Worm (Caenorhabditis elegans) whole organism, L4 larva: Measurements from ENCODE around the gene haf-1.

ENCODE experiments used
- F10B5.3 ChIP-seq: sonication (generic microtip); optimal IDR thresholded peaks from 2 replicates; lab custom pipeline; 2016; ENCODE audit warnings: mild to moderate bottlenecking, missing genetic modification characterization, missing compliant biosample characterization
- F26F4.8 ChIP-seq: fragments of 200-800 bp; sonication (Bioruptor generic); conservative IDR thresholded peaks from 2 replicates; pipeline ENCODE4 v1.3.6; 2022; ENCODE audit warnings: missing genetic modification characterization, missing compliant biosample characterization
- F37D6.2 ChIP-seq: sonication (generic microtip); optimal IDR thresholded peaks from 2 replicates; lab custom pipeline; 2016; ENCODE audit warnings: mild to moderate bottlenecking, missing genetic modification characterization, missing compliant biosample characterization
- F49E8.2 ChIP-seq: sonication (generic microtip); optimal IDR thresholded peaks from 2 replicates; lab custom pipeline; 2016; ENCODE audit warnings: missing compliant biosample characterization, mild to moderate bottlenecking, missing genetic modification characterization, borderline replicate concordance
- R02D3.7 ChIP-seq: fragments of 150-350 bp; sonication (generic microtip); optimal IDR thresholded peaks from 3 replicates; lab custom pipeline; 2014; ENCODE audit warnings: missing biosample characterization, missing genetic modification characterization
- T20F7.1 ChIP-seq: fragments of 200-800 bp; sonication (Bioruptor generic); optimal IDR thresholded peaks from 2 replicates; lab custom pipeline; 2018; ENCODE audit warnings: mild to moderate bottlenecking, missing genetic modification characterization, missing compliant biosample characterization
- Y105C5A.15 ChIP-seq: fragments of 200-800 bp; sonication (Bioruptor generic); IDR thresholded peaks from 2 replicates; pipeline ENCODE4 v1.3.6; 2022; ENCODE audit warnings: missing genetic modification characterization, missing compliant biosample characterization
- Y48G9A.11 ChIP-seq: fragments of 200-800 bp; sonication (Bioruptor generic); IDR thresholded peaks from 2 replicates; pipeline ENCODE4 v1.3.6; 2022; ENCODE audit warnings: missing genetic modification reagents, missing genetic modification characterization, missing compliant biosample characterization
- Y5F2A.4 ChIP-seq: fragments of 200-800 bp; sonication (Bioruptor generic); optimal IDR thresholded peaks from 2 replicates; lab custom pipeline; 2018; ENCODE audit warnings: mild to moderate bottlenecking, missing genetic modification characterization, missing compliant biosample characterization
- Y75B8A.6 ChIP-seq: fragments of 200-800 bp; sonication (Bioruptor generic); IDR thresholded peaks from 2 replicates; pipeline ENCODE4 v1.3.6; 2022; ENCODE audit warnings: missing genetic modification reagents, missing genetic modification characterization, missing compliant biosample characterization
- ama-1 ChIP-seq: fragments of 150-350 bp; optimal IDR thresholded peaks from 2 replicates; lab custom pipeline; 2014; ENCODE audit warnings: inconsistent platforms, mixed read lengths
- arid-1 ChIP-seq: fragments of 200-800 bp; sonication (Bioruptor generic); conservative IDR thresholded peaks from 2 replicates; pipeline ENCODE4 v1.3.6; 2022; ENCODE audit warnings: missing genetic modification reagents, missing genetic modification characterization, missing compliant biosample characterization
- ceh-62 ChIP-seq: sonication (generic microtip); optimal IDR thresholded peaks from 2 replicates; lab custom pipeline; 2017; ENCODE audit warnings: missing biosample characterization, missing genetic modification characterization
- daf-16 ChIP-seq, 3 experiments: sonication (generic microtip); optimal IDR thresholded peaks; 2 replicates each; lab custom pipeline; 2016 to 2017; ENCODE audit warnings: missing genetic modification characterization in 3 of 3, missing genetic modification reagents in 3 of 3, mild to moderate bottlenecking in 2 of 3, missing compliant biosample characterization in 2 of 3, missing biosample characterization in 1 of 3, moderate library complexity in 1 of 3
- dmd-6 ChIP-seq: fragments of 200-800 bp; sonication (Bioruptor generic); IDR thresholded peaks from 2 replicates; pipeline ENCODE4 v1.3.6; 2022; ENCODE audit warnings: missing genetic modification reagents, missing genetic modification characterization, missing compliant biosample characterization
- dmd-8 ChIP-seq: fragments of 200-800 bp; sonication (Bioruptor generic); IDR thresholded peaks from 2 replicates; pipeline ENCODE4 v1.3.6; 2022; ENCODE audit warnings: missing genetic modification characterization, missing compliant biosample characterization
- egl-43 ChIP-seq: fragments of 200-800 bp; sonication (Bioruptor generic); IDR thresholded peaks from 2 replicates; pipeline ENCODE4 v1.3.6; 2022; ENCODE audit warnings: missing genetic modification reagents, missing genetic modification characterization, missing compliant biosample characterization
- fos-1 ChIP-seq: fragments of 150-350 bp; optimal IDR thresholded peaks from 2 replicates; lab custom pipeline; 2014; ENCODE audit warnings: missing biosample characterization, missing genetic modification characterization
- hlh-30 ChIP-seq: sonication (generic microtip); optimal IDR thresholded peaks from 2 replicates; lab custom pipeline; 2017; ENCODE audit warnings: antibody characterized with exemption, mild to moderate bottlenecking, missing genetic modification characterization, missing compliant biosample characterization; ENCODE audit not compliant: insufficient read depth
- lin-1 ChIP-seq: fragments of 200-800 bp; sonication (Bioruptor generic); IDR thresholded peaks from 2 replicates; pipeline ENCODE4 v1.3.6; 2022; ENCODE audit warnings: missing genetic modification reagents, missing genetic modification characterization, missing compliant biosample characterization
- lin-15B ChIP-seq: fragments of 150-350 bp; sonication (generic microtip); optimal IDR thresholded peaks from 3 replicates; lab custom pipeline; 2014; ENCODE audit warnings: missing biosample characterization, missing genetic modification characterization
- mdl-1 ChIP-seq, 2 experiments: fragments of 150-350 bp in 1 of 2; sonication (generic microtip) in 1 of 2; optimal IDR thresholded peaks; 2 replicates each; lab custom pipeline; 2014 to 2017; ENCODE audit warnings: missing biosample characterization in 2 of 2, missing genetic modification characterization in 2 of 2
- mxl-2 ChIP-seq: fragments of 200-800 bp; sonication (Bioruptor generic); conservative IDR thresholded peaks from 2 replicates; pipeline ENCODE4 v1.3.6; 2022; ENCODE audit warnings: missing genetic modification reagents, missing genetic modification characterization, missing compliant biosample characterization
- mxl-3 ChIP-seq: fragments of 200-800 bp; sonication (Bioruptor generic); optimal IDR thresholded peaks from 2 replicates; lab custom pipeline; 2018; ENCODE audit warnings: mild to moderate bottlenecking, missing genetic modification characterization, missing compliant biosample characterization
- nhr-10 ChIP-seq: fragments of 150-350 bp; optimal IDR thresholded peaks from 2 replicates; lab custom pipeline; 2014; ENCODE audit warnings: missing biosample characterization, missing genetic modification characterization
- nhr-11 ChIP-seq: fragments of 150-350 bp; optimal IDR thresholded peaks from 2 replicates; lab custom pipeline; 2014; ENCODE audit warnings: missing biosample characterization, missing genetic modification characterization
- nhr-28 ChIP-seq: fragments of 150-350 bp; optimal IDR thresholded peaks from 2 replicates; lab custom pipeline; 2014; ENCODE audit warnings: missing biosample characterization, missing genetic modification characterization
- nhr-41 ChIP-seq: fragments of 200-800 bp; sonication (Bioruptor generic); IDR thresholded peaks from 2 replicates; pipeline ENCODE4 v1.3.6; 2022; ENCODE audit warnings: missing genetic modification reagents, missing genetic modification characterization, missing compliant biosample characterization
- nhr-48 ChIP-seq: sonication (generic microtip); optimal IDR thresholded peaks from 2 replicates; lab custom pipeline; 2016; ENCODE audit warnings: mild to moderate bottlenecking, missing genetic modification characterization, missing compliant biosample characterization
- pqm-1 ChIP-seq: sonication (generic microtip); optimal IDR thresholded peaks from 2 replicates; lab custom pipeline; 2017; ENCODE audit warnings: missing biosample characterization, missing genetic modification characterization
- rbr-2 ChIP-seq: sonication (generic microtip); optimal IDR thresholded peaks from 2 replicates; lab custom pipeline; 2016; ENCODE audit warnings: missing genotype, missing genetic modification characterization, missing compliant biosample characterization
- skn-1 ChIP-seq: fragments of 150-350 bp; optimal IDR thresholded peaks from 2 replicates; lab custom pipeline; 2014; ENCODE audit warnings: missing biosample characterization, missing genetic modification characterization
- tag-97 ChIP-seq: fragments of 200-800 bp; sonication (Bioruptor generic); IDR thresholded peaks from 2 replicates; pipeline ENCODE4 v1.3.6; 2022; ENCODE audit warnings: missing genetic modification characterization, missing compliant biosample characterization
- unc-39 ChIP-seq: sonication (generic microtip); optimal IDR thresholded peaks from 2 replicates; lab custom pipeline; 2017; ENCODE audit warnings: missing biosample characterization, missing genetic modification characterization
- zag-1 ChIP-seq: fragments of 150-350 bp; optimal IDR thresholded peaks from 2 replicates; lab custom pipeline; 2014; ENCODE audit warnings: missing biosample characterization, missing genetic modification characterization
- zip-11 ChIP-seq: fragments of 200-800 bp; sonication (Bioruptor generic); IDR thresholded peaks from 2 replicates; pipeline ENCODE4 v1.3.6; 2022; ENCODE audit warnings: missing genetic modification characterization, missing compliant biosample characterization
- zip-2 ChIP-seq: fragments of 150-350 bp; optimal IDR thresholded peaks from 2 replicates; lab custom pipeline; 2014; ENCODE audit warnings: missing biosample characterization, missing genetic modification characterization
- ztf-7 ChIP-seq: fragments of 150-350 bp; optimal IDR thresholded peaks from 2 replicates; lab custom pipeline; 2014; ENCODE audit warnings: missing biosample characterization, missing genetic modification characterization

haf-1 gene

DNA sequence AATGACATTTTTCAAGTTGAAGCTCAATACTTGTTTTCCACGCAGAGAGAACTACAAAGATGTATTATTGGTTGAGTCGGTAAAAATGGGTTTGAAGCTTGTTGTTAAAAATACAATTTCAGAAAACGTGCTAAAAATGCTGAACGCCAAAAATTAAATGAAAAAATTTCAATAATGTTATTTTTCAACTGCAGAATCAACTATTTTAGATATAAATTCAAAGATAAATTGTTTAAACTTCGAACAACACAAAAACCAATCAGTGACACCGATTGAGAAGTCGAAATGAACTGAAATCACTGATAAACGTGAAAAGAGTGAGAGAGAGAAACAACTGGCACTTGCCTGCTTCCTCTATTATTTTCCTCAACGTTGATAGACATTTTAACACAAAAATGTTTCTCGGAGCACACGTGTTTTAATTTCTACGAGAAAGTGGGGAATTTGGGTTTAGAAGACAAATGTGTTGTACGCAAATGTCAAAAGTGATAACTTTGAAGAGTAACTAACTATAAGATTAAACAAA lies 11.3 kb downstream of the haf-1 start, which contains the start of gene T02D1.8:
T02D1.8 (minus strand) TSS at position 51 of the 526 bp plus-strand sequence.
- TF ChIP-seq nhr-10 (tag; lab: Kevin White, UChicago) (no peak), ztf-7 (tag; lab: Kevin White, UChicago) (no peak), F26F4.8 (no peak), dmd-8 (GFP tag; lab: Robert Waterston, UW) (no peak), pqm-1 (tag; lab: Kevin White, UChicago) (peak; percentile 78), ceh-62 (tag; lab: Kevin White, UChicago) (no peak), hlh-30 (tag; lab: Kevin White, UChicago) (no peak), daf-16 (GFP tag; optimal IDR thresholded peaks at IDR 0.05; lab: Kevin White, UChicago) (no peak), daf-16 (tag; optimal IDR thresholded peaks at IDR 0.05; lab: Kevin White, UChicago) (peak; percentile 60), zip-11 (no peak), ama-1 (no peak), nhr-28 (tag; lab: Kevin White, UChicago) (peak; percentile 64), Y48G9A.11 (GFP tag; lab: Robert Waterston, UW) (no peak), Y75B8A.6 (no peak), lin-1 (no peak), dmd-6 (GFP tag; lab: Robert Waterston, UW) (peak; percentile 75), R02D3.7 (no peak), mdl-1 (tag; optimal IDR thresholded peaks at IDR 0.05; lab: Kevin White, UChicago) (no peak), nhr-41 (GFP tag; lab: Robert Waterston, UW) (no peak), zip-2 (tag; lab: Kevin White, UChicago) (no peak), zag-1 (tag; lab: Kevin White, UChicago) (no peak), egl-43 (GFP tag; lab: Robert Waterston, UW) (no peak), mxl-3 (GFP tag; lab: Kevin White, UChicago) (peak; percentile 74)

DNA sequence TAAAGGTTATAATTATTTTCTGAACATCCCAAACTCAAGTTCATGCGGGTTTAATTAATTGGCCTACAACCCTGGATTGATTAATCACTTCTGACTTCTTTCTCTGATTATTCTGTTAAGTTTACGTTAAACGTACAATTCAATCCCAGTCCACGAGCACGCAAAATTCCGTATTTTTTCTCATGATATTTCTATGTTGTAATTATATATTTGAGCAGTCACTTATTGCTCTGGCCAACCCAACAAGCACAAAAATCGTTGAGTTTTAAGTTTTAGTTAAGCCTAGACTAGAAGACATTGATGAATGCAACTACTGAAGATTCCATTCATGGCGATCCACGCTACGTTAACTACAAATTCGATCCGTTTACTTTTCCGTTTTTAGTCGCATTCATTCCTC lies 19.7 kb downstream of the haf-1 start, which contains the start of gene sru-15:
sru-15 (plus strand) TSS at position 301 of the 400 bp plus-strand sequence.
- TF ChIP-seq unc-39 (no peak), F37D6.2 (tag; lab: Kevin White, UChicago) (no peak), mxl-2 (GFP tag; lab: Robert Waterston, UW) (no peak), tag-97 (GFP tag; lab: Robert Waterston, UW) (no peak), fos-1 (tag; lab: Kevin White, UChicago) (no peak), F10B5.3 (no peak), lin-15B (no peak), nhr-11 (tag; lab: Kevin White, UChicago) (no peak), zip-11 (no peak), zag-1 (tag; lab: Kevin White, UChicago) (no peak), T20F7.1 (no peak), nhr-48 (no peak), nhr-41 (GFP tag; lab: Robert Waterston, UW) (no peak)

DNA sequence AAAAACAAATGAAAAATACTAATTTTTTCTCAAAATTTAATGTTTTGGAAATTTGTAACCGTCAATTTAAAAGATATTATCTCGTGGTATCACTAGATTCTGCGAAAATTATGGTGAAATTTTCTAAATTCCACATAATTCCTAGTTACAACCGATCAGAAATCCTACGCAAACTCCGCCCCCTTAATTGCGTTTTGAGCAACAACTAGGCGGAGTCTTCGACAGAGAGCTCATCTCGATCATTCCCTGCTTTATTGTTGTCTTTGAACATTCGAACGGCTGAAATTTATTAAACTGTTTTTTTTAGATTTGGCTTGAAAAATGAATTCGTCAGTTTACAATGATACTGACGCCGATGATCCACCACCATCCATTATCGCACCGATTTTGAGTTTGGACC lies 23.2 kb downstream of the haf-1 start, which contains the start of gene T02D1.4:
T02D1.4 (plus strand) TSS at position 301 of the 400 bp plus-strand sequence.
- no peak for TF ChIP-seq nhr-10 (tag; lab: Kevin White, UChicago)
- no peak for TF ChIP-seq Y75B8A.6
- TF ChIP-seq skn-1 (tag; lab: Kevin White, UChicago): no peak
- TF ChIP-seq F49E8.2 (tag; lab: Kevin White, UChicago): no peak
- TF ChIP-seq rbr-2: no peak
- TF ChIP-seq Y105C5A.15 (GFP tag; lab: Robert Waterston, UW): no peak
- no peak for TF ChIP-seq Y5F2A.4 (GFP tag; lab: Kevin White, UChicago)
- no peak for TF ChIP-seq arid-1 (GFP tag; lab: Robert Waterston, UW)
- TF ChIP-seq mxl-3 (GFP tag; lab: Kevin White, UChicago): no peak
